Worm (Caenorhabditis elegans) whole organism, L1 larva: ENCODE data around the gene F43H9.4.
A peak's percentile ranks its signal among the peaks of the same experiment; 100 is the strongest.

Source experiments
- ceh-63 ChIP-seq: fragments of 200-800 bp; sonication (Bioruptor generic); optimal IDR thresholded peaks from 2 replicates; lab custom pipeline; 2018; ENCODE audit warnings: mild to moderate bottlenecking, missing genetic modification characterization, missing compliant biosample characterization
- jun-1 ChIP-seq: fragments of 150-350 bp; optimal IDR thresholded peaks from 2 replicates; lab custom pipeline; 2014; ENCODE audit warnings: missing biosample characterization, missing genetic modification reagents, missing genetic modification characterization
- lin-39 ChIP-seq: fragments of 150-350 bp; optimal IDR thresholded peaks from 2 replicates; lab custom pipeline; 2014; ENCODE audit warnings: missing biosample characterization, missing genetic modification reagents, missing genetic modification characterization
- nhr-28 ChIP-seq: fragments of 150-350 bp; optimal IDR thresholded peaks from 2 replicates; lab custom pipeline; 2014; ENCODE audit warnings: missing biosample characterization, missing genetic modification characterization
- skn-1 ChIP-seq: fragments of 150-350 bp; optimal IDR thresholded peaks from 2 replicates; lab custom pipeline; 2014; ENCODE audit warnings: missing biosample characterization, missing genetic modification characterization
- vab-15 ChIP-seq: sonication (generic microtip); optimal IDR thresholded peaks from 2 replicates; lab custom pipeline; 2017; ENCODE audit warnings: missing genotype, mild to moderate bottlenecking, missing genetic modification characterization, missing compliant biosample characterization

ce11 chrV:8017924-8018323, 8.6 kb upstream of the F43H9.4 start:
- no peak for TF ChIP-seq skn-1 (tag; lab: Kevin White, UChicago)
- peak; percentile 14 for TF ChIP-seq jun-1
- no peak for TF ChIP-seq ceh-63 (GFP tag; lab: Kevin White, UChicago)
- no peak for TF ChIP-seq lin-39 (tag; lab: Kevin White, UChicago)
- no peak for TF ChIP-seq vab-15 (tag; lab: Kevin White, UChicago)
- no peak for TF ChIP-seq nhr-28
